Fruit fly (Drosophila melanogaster): Measurements from ENCODE around the gene CG9948.

DNA sequence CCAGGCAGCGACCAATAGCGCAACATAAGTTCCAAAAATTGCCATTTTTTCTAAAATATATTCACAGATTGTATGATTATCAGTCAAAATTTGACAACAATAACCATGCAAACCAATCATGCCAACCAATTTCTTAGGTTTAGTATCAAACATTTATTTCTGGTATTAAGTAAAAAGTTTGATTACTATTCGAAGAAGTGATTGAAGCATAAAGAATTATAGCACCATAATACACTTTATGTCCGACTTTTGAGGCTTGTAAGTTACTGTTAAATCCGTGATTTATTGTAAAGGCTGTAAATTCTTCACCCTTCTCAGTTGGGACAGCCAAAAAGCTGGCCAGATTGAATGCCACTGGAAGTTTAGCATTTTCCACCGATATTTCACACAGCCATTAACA, 23.9 kb upstream of the CG9948 start, which contains the start of gene CG45413:
- TF ChIP-seq CG6163 (GFP tag; IDR thresholded peaks at IDR 0.05) (no peak), Hr39 (GFP tag; optimal IDR thresholded peaks at IDR 0.05) (no peak), svp (GFP tag) (no peak), CG3919 (GFP tag; optimal IDR thresholded peaks at IDR 0.05) (no peak), esn (GFP tag; optimal IDR thresholded peaks at IDR 0.05) (no peak), CG34406 (GFP tag; optimal IDR thresholded peaks at IDR 0.05) (no peak), Blimp-1 (GFP tag; optimal IDR thresholded peaks at IDR 0.05) (no peak), Sox102F (GFP tag; optimal IDR thresholded peaks at IDR 0.05) (no peak)

All from whole organism, prepupa.